Worm (Caenorhabditis elegans) whole organism, L4/young adult: ENCODE results near the gene C16C4.18.

Source experiments
- W03F9.2 ChIP-seq: fragments of 150-350 bp; optimal IDR thresholded peaks from 2 replicates; lab custom pipeline; 2014; ENCODE audit warnings: missing biosample characterization, missing genetic modification characterization
- him-1 ChIP-seq: sonication (generic microtip); optimal IDR thresholded peaks from 2 replicates; lab custom pipeline; 2016; ENCODE audit warnings: missing genotype, missing genetic modification reagents, missing genetic modification characterization, missing compliant biosample characterization

DNA sequence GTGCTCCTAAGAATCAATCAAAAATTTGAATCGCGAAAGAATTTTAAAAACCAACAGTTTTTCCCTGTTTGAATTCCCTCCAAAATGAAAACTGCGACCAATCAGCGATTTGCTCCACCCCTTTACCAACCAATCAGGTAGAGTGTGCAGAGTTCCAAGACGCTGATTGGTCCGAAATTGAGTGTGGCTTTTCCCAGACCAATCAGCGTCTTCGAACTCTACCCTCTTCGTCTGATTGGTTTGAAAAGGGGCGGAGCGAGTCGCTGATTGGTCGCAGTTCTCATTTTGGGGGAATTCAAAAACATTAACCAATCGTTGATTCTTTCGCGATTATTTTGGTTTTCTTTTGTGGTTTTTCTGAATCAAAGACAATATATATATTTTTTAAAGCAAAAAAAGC, 16.6 kb downstream of the C16C4.18 start:
- TF ChIP-seq him-1 (tag; lab: Kevin White, UChicago) (no peak), W03F9.2 (tag; lab: Kevin White, UChicago) (no peak)
